Worm (Caenorhabditis elegans): ENCODE measurements around the gene sra-7.

sra-7 gene

ce11 chrII:9575670-9576069 is 31.2 kb downstream of the sra-7 start, which contains the start of gene exc-7:
Gene exc-7 (plus strand): TSS chrII:9575970.
- TF ChIP-seq him-1 (tag; optimal IDR thresholded peaks at IDR 0.05): no peak
- TF ChIP-seq W03F9.2 (tag; optimal IDR thresholded peaks at IDR 0.05): no peak
- TF ChIP-seq dao-5 (tag; optimal IDR thresholded peaks at IDR 0.05): no peak

DNA sequence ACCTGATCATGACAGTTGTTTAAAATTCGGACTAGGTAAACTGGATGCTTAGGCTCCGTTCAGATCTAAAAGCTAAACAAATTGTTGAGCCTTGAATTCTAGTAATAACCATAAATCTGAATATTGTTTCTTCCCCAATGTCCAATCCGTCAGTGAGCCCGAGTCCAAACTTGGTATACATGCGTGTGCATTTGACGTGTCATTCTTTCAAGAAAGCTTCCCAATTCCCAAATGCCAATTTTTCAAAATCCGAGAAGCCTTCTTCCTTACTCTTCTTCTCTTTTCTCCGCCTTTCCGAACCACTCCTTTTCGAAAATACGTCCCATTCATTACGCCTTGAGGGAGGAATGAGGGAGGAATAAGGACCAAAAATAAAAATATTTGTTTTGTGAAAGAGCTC is 32.2 kb downstream of the sra-7 start:
- TF ChIP-seq W03F9.2 (tag; optimal IDR thresholded peaks at IDR 0.05): no peak
- no peak for TF ChIP-seq dao-5 (tag; optimal IDR thresholded peaks at IDR 0.05)
- no peak for TF ChIP-seq him-1 (tag; optimal IDR thresholded peaks at IDR 0.05)

DNA sequence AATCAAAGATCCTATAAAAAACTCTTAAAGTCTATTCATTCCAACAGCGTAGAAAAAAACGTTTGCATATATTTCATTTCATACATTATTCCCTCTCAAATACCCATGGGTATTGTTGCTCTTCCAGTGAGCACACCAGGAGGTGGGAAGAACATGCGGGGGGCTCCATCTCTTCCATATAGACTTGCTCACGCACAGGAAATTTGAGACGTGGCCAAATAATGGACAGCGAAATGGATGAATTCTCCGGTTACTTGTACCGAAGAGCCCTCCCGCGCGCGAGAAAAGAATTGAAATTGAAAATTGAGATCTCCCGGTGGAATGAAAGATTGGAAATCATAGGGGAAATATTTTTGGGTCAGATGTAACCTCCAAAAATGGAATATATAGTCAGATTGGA is 33.1 kb downstream of the sra-7 start:
- TF ChIP-seq dao-5 (tag; optimal IDR thresholded peaks at IDR 0.05): no peak
- no peak for TF ChIP-seq him-1 (tag; optimal IDR thresholded peaks at IDR 0.05)
- TF ChIP-seq W03F9.2 (tag; optimal IDR thresholded peaks at IDR 0.05): no peak

- no peak for TF ChIP-seq dao-5 (tag; optimal IDR thresholded peaks at IDR 0.05)
- TF ChIP-seq him-1 (tag; optimal IDR thresholded peaks at IDR 0.05): no peak
- no peak for TF ChIP-seq W03F9.2 (tag; optimal IDR thresholded peaks at IDR 0.05)
These were observed 39.0 kb downstream of the sra-7 start, which contains the start of gene wee-1.1 for ce11 chrII:9583461-9583860. Gene wee-1.1 (minus strand): TSS chrII:9583561.

DNA sequence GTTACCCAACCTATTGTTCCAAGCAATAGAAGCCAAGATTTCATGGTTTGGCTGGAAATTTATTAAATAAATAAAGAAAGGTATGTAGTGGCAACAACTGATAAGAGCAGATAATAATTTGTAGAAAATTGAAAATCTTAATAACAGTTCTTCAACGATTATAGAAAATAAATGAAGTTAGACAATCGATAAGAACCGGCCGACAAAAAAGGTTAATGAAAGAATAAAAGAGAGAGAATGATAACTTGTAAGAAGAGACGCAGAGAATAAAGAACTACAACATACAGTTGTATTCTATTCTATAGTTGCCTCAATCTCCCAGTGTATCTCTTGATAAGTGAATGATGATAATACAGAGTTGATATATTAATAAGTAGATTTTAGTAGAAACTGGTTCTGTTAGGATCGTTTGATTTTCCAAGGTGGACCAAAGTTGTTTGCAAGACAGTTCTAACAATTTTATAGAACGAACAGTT is 42.3 kb downstream of the sra-7 start, which contains the start of gene ugt-58:
ugt-58 (minus strand) TSS at position 51 of the 476 bp plus-strand sequence.
- TF ChIP-seq him-1 (tag; optimal IDR thresholded peaks at IDR 0.05): no peak
- TF ChIP-seq dao-5 (tag; optimal IDR thresholded peaks at IDR 0.05): no peak
- no peak for TF ChIP-seq W03F9.2 (tag; optimal IDR thresholded peaks at IDR 0.05)

DNA sequence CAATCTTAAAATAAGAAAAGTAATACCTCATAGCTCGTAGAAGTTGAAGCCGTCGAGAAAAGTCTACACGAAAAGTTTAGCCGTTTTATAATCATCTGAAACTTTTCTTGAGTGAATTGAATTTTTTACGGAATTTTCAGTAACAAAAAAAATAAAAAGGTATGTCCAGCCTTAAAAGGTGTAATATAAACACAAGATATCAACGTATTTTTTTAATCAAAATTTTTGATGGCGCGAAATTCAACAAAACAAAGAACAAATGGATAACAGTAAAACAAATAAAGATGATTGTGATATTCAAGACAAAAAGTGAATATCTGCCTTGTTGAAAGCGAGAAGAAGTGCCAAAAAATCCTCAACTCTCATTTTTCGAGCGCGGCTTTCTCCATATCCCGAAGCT is 45.2 kb downstream of the sra-7 start, which contains the start of gene eral-1:
eral-1 (minus strand) TSS at position 101 of the 400 bp plus-strand sequence.
- no peak for TF ChIP-seq W03F9.2 (tag; optimal IDR thresholded peaks at IDR 0.05)
- TF ChIP-seq him-1 (tag; optimal IDR thresholded peaks at IDR 0.05): no peak
- no peak for TF ChIP-seq dao-5 (tag; optimal IDR thresholded peaks at IDR 0.05)

ce11 chrII:9591071-9591470 is 46.6 kb downstream of the sra-7 start, which contains the start of the genes E02H1.1 and tag-124:
Gene E02H1.1 (minus strand): TSS chrII:9591164.
Gene tag-124 (plus strand): TSS chrII:9591292.
- peak; percentile 55 for TF ChIP-seq W03F9.2 (tag; optimal IDR thresholded peaks at IDR 0.05)
- no peak for TF ChIP-seq him-1 (tag; optimal IDR thresholded peaks at IDR 0.05)

DNA sequence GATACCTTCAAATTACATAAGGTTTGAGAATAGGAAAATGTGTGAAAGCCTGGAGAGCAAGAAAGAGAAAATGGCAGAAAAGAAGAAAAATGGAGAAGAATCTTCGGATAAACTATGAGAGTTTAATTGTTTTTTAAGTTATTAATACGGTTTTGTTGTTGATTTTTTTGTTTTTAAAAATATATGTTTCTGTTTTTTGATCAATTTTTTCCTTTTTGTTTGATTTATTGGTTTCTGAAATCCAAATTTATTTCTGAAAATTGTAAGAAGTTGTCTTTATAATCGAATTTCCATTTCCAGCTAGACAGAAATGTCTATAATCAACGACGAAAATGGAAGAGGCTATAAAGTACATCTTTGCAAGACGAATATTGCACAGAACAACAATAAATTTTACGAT is 48.3 kb downstream of the sra-7 start, which contains the start of gene parp-2:
parp-2 (plus strand) TSS at position 301 of the 400 bp plus-strand sequence.
- TF ChIP-seq W03F9.2 (tag; optimal IDR thresholded peaks at IDR 0.05): no peak
- no peak for TF ChIP-seq dao-5 (tag; optimal IDR thresholded peaks at IDR 0.05)
- TF ChIP-seq him-1 (tag; optimal IDR thresholded peaks at IDR 0.05): no peak

DNA sequence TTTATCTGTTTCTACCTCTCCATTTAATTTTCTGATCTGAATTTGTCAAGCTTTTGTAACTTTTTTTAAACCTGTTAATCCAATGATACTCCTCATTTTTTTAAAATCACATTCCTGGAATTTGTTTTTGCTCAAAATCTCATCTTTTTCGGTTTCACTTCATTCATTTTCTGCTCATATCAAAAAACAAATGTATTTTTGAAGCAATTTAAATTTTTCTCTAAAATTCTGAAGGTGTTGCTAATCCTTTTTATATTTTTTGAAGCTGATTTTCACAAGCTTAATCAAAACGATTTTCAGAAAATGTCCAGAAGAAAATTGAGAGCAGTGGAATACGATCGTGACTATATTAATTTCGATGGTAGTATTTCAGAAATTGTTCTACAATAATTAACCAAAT is 50.4 kb downstream of the sra-7 start, which contains the start of gene E02H1.5:
E02H1.5 (plus strand) TSS at position 301 of the 400 bp plus-strand sequence.
- TF ChIP-seq him-1 (tag; optimal IDR thresholded peaks at IDR 0.05): no peak
- no peak for TF ChIP-seq dao-5 (tag; optimal IDR thresholded peaks at IDR 0.05)
- TF ChIP-seq W03F9.2 (tag; optimal IDR thresholded peaks at IDR 0.05): no peak
